Fruit fly (Drosophila melanogaster): ENCODE measurements around the gene Kul.

The Kul gene

dm6 chr3R:29763154-29763553, 37.5 kb downstream of the Kul start (continued):
- no peak for TF ChIP-seq grn (GFP tag; optimal IDR thresholded peaks at IDR 0.05)
- peak; percentile 33 for TF ChIP-seq fd96Cb (tag; optimal IDR thresholded peaks at IDR 0.05)
- TF ChIP-seq emc (GFP tag; optimal IDR thresholded peaks at IDR 0.05), result no peak
- TF ChIP-seq MTF-1 (GFP tag; optimal IDR thresholded peaks at IDR 0.05; ENCODE audit: borderline replicate concordance), result no peak
- peak; percentile 50; the same call in 1 of the 2 replicates for TF ChIP-seq CG32532 (GFP tag; IDR thresholded peaks at IDR 0.05)
- no peak for TF ChIP-seq Nf-YA (GFP tag; IDR thresholded peaks at IDR 0.05)
- TF ChIP-seq CG8924 (tag; optimal IDR thresholded peaks at IDR 0.05), result no peak
- no peak for TF ChIP-seq CG6254 (GFP tag; optimal IDR thresholded peaks at IDR 0.05)
- TF ChIP-seq ap (GFP tag; IDR thresholded peaks at IDR 0.05), result no peak; the same call in 1 of the 2 replicates
- TF ChIP-seq Dll (GFP tag; IDR thresholded peaks at IDR 0.05; ENCODE audit: partially characterized antibody), result no peak
- no peak for TF ChIP-seq CG9797 (GFP tag; optimal IDR thresholded peaks at IDR 0.05)
- TF ChIP-seq CG1603 (tag; optimal IDR thresholded peaks at IDR 0.05), result peak; percentile 55
- peak; percentile 4 for TF ChIP-seq Ets97D (GFP tag; optimal IDR thresholded peaks at IDR 0.05)
- no peak for TF ChIP-seq hb (GFP tag; IDR thresholded peaks at IDR 0.05; ENCODE audit: partially characterized antibody)
- no peak for TF ChIP-seq inv (GFP tag; IDR thresholded peaks at IDR 0.05; ENCODE audit: partially characterized antibody)
- TF ChIP-seq sens (GFP tag), result peak; percentile 88
- peak; percentile 14 for TF ChIP-seq Atf3 (GFP tag; optimal IDR thresholded peaks at IDR 0.05)
- TF ChIP-seq Asciz (GFP tag; optimal IDR thresholded peaks at IDR 0.05), result no peak
- TF ChIP-seq CG31224 (GFP tag; IDR thresholded peaks at IDR 0.05), result no peak
- TF ChIP-seq CG17612 (GFP tag; IDR thresholded peaks at IDR 0.05), result no peak
- peak; percentile 46 for TF ChIP-seq tin (GFP tag; optimal IDR thresholded peaks at IDR 0.05)
- no peak for TF ChIP-seq disco-r (GFP tag; optimal IDR thresholded peaks at IDR 0.05)
- no peak for TF ChIP-seq gcm (GFP tag; optimal IDR thresholded peaks at IDR 0.05)
- 0 out of 2 replicates have a peak, but pooled peaks have one; percentile 30 for TF ChIP-seq CG11247 (GFP tag; IDR thresholded peaks at IDR 0.05)
- TF ChIP-seq sim (GFP tag; IDR thresholded peaks at IDR 0.05), result no peak
- no peak for TF ChIP-seq CG3726 (GFP tag; IDR thresholded peaks at IDR 0.05)
- peak; percentile 13 for TF ChIP-seq CG16815 (GFP tag; optimal IDR thresholded peaks at IDR 0.05)
- TF ChIP-seq hkb (optimal IDR thresholded peaks at IDR 0.05), result no peak
- 0 out of 2 replicates have a peak, but pooled peaks have one; percentile 29 for TF ChIP-seq hkb (GFP tag; IDR thresholded peaks at IDR 0.05)
- TF ChIP-seq CG8281 (tag; optimal IDR thresholded peaks at IDR 0.05), result no peak
- peak; percentile 60 for TF ChIP-seq gem (tag; optimal IDR thresholded peaks at IDR 0.05)
- TF ChIP-seq Xrp1 (GFP tag; IDR thresholded peaks at IDR 0.05), result peak; percentile 60; the same call in 1 of the 2 replicates
- no peak for TF ChIP-seq Stat92E (GFP tag; optimal IDR thresholded peaks at IDR 0.05)
- TF ChIP-seq CG3281 (GFP tag; optimal IDR thresholded peaks at IDR 0.05), result no peak
- peak; percentile 23 for TF ChIP-seq mam (GFP tag; optimal IDR thresholded peaks at IDR 0.05)
- no peak for TF ChIP-seq CrebB (tag; optimal IDR thresholded peaks at IDR 0.05)
- TF ChIP-seq CG10654 (GFP tag; optimal IDR thresholded peaks at IDR 0.05), result peak; percentile 39
- no peak for TF ChIP-seq Jarid2 (GFP tag; optimal IDR thresholded peaks at IDR 0.05)
- TF ChIP-seq Dp (GFP tag; optimal IDR thresholded peaks at IDR 0.05), result no peak
- no peak for TF ChIP-seq Fer3 (tag; optimal IDR thresholded peaks at IDR 0.05)
- no peak for TF ChIP-seq CG7372 (GFP tag; IDR thresholded peaks at IDR 0.05)
- no peak for TF ChIP-seq Doc3 (GFP tag; IDR thresholded peaks at IDR 0.05; ENCODE audit: partially characterized antibody)
- no peak for TF ChIP-seq CG9932 (GFP tag; IDR thresholded peaks at IDR 0.05)
- TF ChIP-seq ssp (GFP tag; IDR thresholded peaks at IDR 0.05), result no peak
- TF ChIP-seq al (GFP tag; IDR thresholded peaks at IDR 0.05), result peak; percentile 16; the same call in 1 of the 2 replicates
- peak; percentile 34 for TF ChIP-seq dmrt11E (tag; optimal IDR thresholded peaks at IDR 0.05)
- TF ChIP-seq Camta (GFP tag; optimal IDR thresholded peaks at IDR 0.05), result no peak
- 0 out of 3 replicates have a peak, but pooled peaks have one; percentile 41 for TF ChIP-seq Mrtf (GFP tag; IDR thresholded peaks at IDR 0.05)
- TF ChIP-seq cad (GFP tag; optimal IDR thresholded peaks at IDR 0.05), result no peak
- TF ChIP-seq CG6765 (GFP tag; optimal IDR thresholded peaks at IDR 0.05), result no peak
- peak in 1 of 2 experiments; percentile 28 for TF ChIP-seq Hr51 (GFP tag; optimal IDR thresholded peaks at IDR 0.05)

Measured in whole organism, embryonic.